Fruit fly (Drosophila melanogaster) whole organism, embryonic: ENCODE data around the gene Ctr1A.

Experiments used
- ATbp ChIP-seq: fragments of 200-800 bp; sonication (Bioruptor generic); optimal IDR thresholded peaks from 2 replicates; lab custom pipeline; 2017; ENCODE audit warnings: missing biosample characterization, mild to moderate bottlenecking, missing genetic modification characterization, missing genetic modification reagents
- B-H2 ChIP-seq: fragments of 200-800 bp; sonication (Bioruptor generic); optimal IDR thresholded peaks from 2 replicates; lab custom pipeline; 2018; ENCODE audit warnings: missing biosample characterization, mild to moderate bottlenecking, missing genetic modification characterization
- BtbVII ChIP-seq: fragments of 200-800 bp; sonication (Bioruptor generic); optimal IDR thresholded peaks from 3 replicates; lab custom pipeline; 2017; ENCODE audit warnings: missing biosample characterization, mild to moderate bottlenecking, missing genetic modification characterization
- CG10147 ChIP-seq: fragments of 200-800 bp; sonication (Bioruptor generic); optimal IDR thresholded peaks from 2 replicates; lab custom pipeline; 2019; ENCODE audit warnings: missing biosample characterization, mild to moderate bottlenecking, missing genetic modification characterization, moderate library complexity
- CG10321 ChIP-seq: fragments of 200-800 bp; sonication (Bioruptor generic); IDR thresholded peaks from 2 replicates; pipeline ENCODE4 v1.3.6; 2022; ENCODE audit warnings: missing biosample characterization, missing genetic modification characterization
- CG11398 ChIP-seq: fragments of 200-800 bp; sonication (Bioruptor generic); optimal IDR thresholded peaks from 2 replicates; lab custom pipeline; 2016; ENCODE audit warnings: missing biosample characterization, missing genetic modification characterization
- CG11456 ChIP-seq: fragments of 200-800 bp; sonication (Bioruptor generic); IDR thresholded peaks from 3 replicates; pipeline ENCODE4 v1.3.6; 2022; ENCODE audit warnings: missing biosample characterization, missing genetic modification characterization
- CG13775 ChIP-seq: fragments of 200-800 bp; sonication (Bioruptor generic); optimal IDR thresholded peaks from 3 replicates; lab custom pipeline; 2017; ENCODE audit warnings: missing biosample characterization, mild to moderate bottlenecking, missing genetic modification characterization
- CG15514 ChIP-seq: fragments of 200-800 bp; sonication (Bioruptor generic); optimal IDR thresholded peaks from 3 replicates; lab custom pipeline; 2017; ENCODE audit warnings: missing biosample characterization, missing genetic modification characterization, mild to moderate bottlenecking, moderate library complexity, missing genetic modification reagents
- CG17385 ChIP-seq: fragments of 200-800 bp; sonication (Bioruptor generic); optimal IDR thresholded peaks from 3 replicates; lab custom pipeline; 2018; ENCODE audit warnings: missing biosample characterization, mild to moderate bottlenecking, missing genetic modification characterization
- CG31224 ChIP-seq: fragments of 200-800 bp; sonication (Bioruptor generic); IDR thresholded peaks from 2 replicates; pipeline ENCODE4 v1.3.6; 2022; ENCODE audit warnings: missing biosample characterization, missing genetic modification characterization
- CG32767 ChIP-seq: fragments of 200-800 bp; sonication (Bioruptor generic); IDR thresholded peaks from 2 replicates; pipeline ENCODE4 v1.3.6; 2022; ENCODE audit warnings: missing biosample characterization, missing genetic modification characterization
- CG33557 ChIP-seq: fragments of 200-800 bp; sonication (Bioruptor generic); optimal IDR thresholded peaks from 2 replicates; lab custom pipeline; 2019; ENCODE audit warnings: missing biosample characterization, mild to moderate bottlenecking, missing genetic modification characterization, moderate library complexity
- CG34422 ChIP-seq: fragments of 200-800 bp; sonication (Bioruptor generic); IDR thresholded peaks from 3 replicates; pipeline ENCODE4 v1.3.6; 2022; ENCODE audit warnings: missing biosample characterization, missing genetic modification characterization
- CG4360 ChIP-seq: fragments of 200-800 bp; sonication (Bioruptor generic); IDR thresholded peaks from 2 replicates; pipeline ENCODE4 v1.3.6; 2022; ENCODE audit warnings: missing biosample characterization, missing genetic modification characterization
- CG4404 ChIP-seq: fragments of 200-800 bp; sonication (Bioruptor generic); IDR thresholded peaks from 2 replicates; pipeline ENCODE4 v1.3.6; 2022; ENCODE audit warnings: missing biosample characterization, missing genetic modification characterization
- CG5245 ChIP-seq: fragments of 200-800 bp; sonication (Bioruptor generic); optimal IDR thresholded peaks from 3 replicates; lab custom pipeline; 2016; ENCODE audit warnings: missing biosample characterization, missing genetic modification characterization
- CG6175 ChIP-seq: fragments of 200-800 bp; sonication (Bioruptor generic); IDR thresholded peaks from 3 replicates; pipeline ENCODE4 v1.3.6; 2022; ENCODE audit warnings: missing biosample characterization, missing genetic modification characterization
- CG6765 ChIP-seq: fragments of 200-800 bp; sonication (Bioruptor generic); optimal IDR thresholded peaks from 3 replicates; lab custom pipeline; 2017; ENCODE audit warnings: missing biosample characterization, mild to moderate bottlenecking, missing genetic modification characterization
- CG8924 ChIP-seq: fragments of 200-800 bp; optimal IDR thresholded peaks from 3 replicates; lab custom pipeline; 2019; ENCODE audit warnings: missing biosample characterization, mild to moderate bottlenecking, missing genetic modification characterization, moderate library complexity
- CG8944 ChIP-seq: fragments of 200-800 bp; sonication (Bioruptor generic); optimal IDR thresholded peaks from 3 replicates; lab custom pipeline; 2016; ENCODE audit warnings: missing biosample characterization, missing genetic modification characterization
- Deaf1 ChIP-seq: fragments of 200-800 bp; optimal IDR thresholded peaks from 3 replicates; lab custom pipeline; 2019; ENCODE audit warnings: missing biosample characterization, mild to moderate bottlenecking, missing genetic modification characterization, moderate library complexity
- Dp ChIP-seq: fragments of 200-800 bp; sonication (Bioruptor generic); optimal IDR thresholded peaks from 2 replicates; lab custom pipeline; 2018; ENCODE audit warnings: missing biosample characterization, mild to moderate bottlenecking, missing genetic modification characterization, moderate library complexity
- Ets65A ChIP-seq: fragments of 200-800 bp; sonication (Bioruptor generic); peaks from one replicate; lab custom pipeline; 2016; ENCODE audit warnings: missing biosample characterization, missing genetic modification characterization
- GATAe ChIP-seq: fragments of 200-800 bp; sonication (Bioruptor generic); conservative IDR thresholded peaks from 2 replicates; pipeline ENCODE4 v1.3.6; 2022; ENCODE audit warnings: missing biosample characterization, missing genetic modification characterization
- H15 ChIP-seq: fragments of 200-800 bp; sonication (Bioruptor generic); IDR thresholded peaks from 3 replicates; pipeline ENCODE4 v1.3.6; 2022; ENCODE audit warnings: missing biosample characterization, missing genetic modification characterization
- Opbp ChIP-seq: fragments of 200-800 bp; sonication (Bioruptor generic); IDR thresholded peaks from 3 replicates; pipeline ENCODE4 v1.3.6; 2022; ENCODE audit warnings: missing biosample characterization, missing genetic modification characterization; ENCODE audit not compliant: partially characterized antibody
- PHDP ChIP-seq: fragments of 200-800 bp; sonication (Bioruptor generic); optimal IDR thresholded peaks from 3 replicates; lab custom pipeline; 2018; ENCODE audit warnings: missing biosample characterization, mild to moderate bottlenecking, missing genetic modification characterization, moderate library complexity
- Trl ChIP-seq, 3 experiments: fragments of >200 bp in 2 of 3; fragments of 200-800 bp in 1 of 3; sonication (Bioruptor generic) in 1 of 3; optimal IDR thresholded peaks; 2 replicates in 1 of 3; 3 replicates in 2 of 3; lab custom pipeline; 2016 to 2017; ENCODE audit warnings: missing biosample characterization in 1 of 3, missing genetic modification characterization in 1 of 3
- abd-A ChIP-seq: fragments of 200-800 bp; sonication (Bioruptor generic); optimal IDR thresholded peaks from 3 replicates; lab custom pipeline; 2019; ENCODE audit warnings: missing biosample characterization, mild to moderate bottlenecking, missing genetic modification characterization, moderate library complexity
- ara ChIP-seq: fragments of 200-800 bp; sonication (Bioruptor generic); IDR thresholded peaks from 2 replicates; pipeline ENCODE4 v1.3.6; 2022; ENCODE audit warnings: missing biosample characterization, missing genetic modification characterization
- az2 ChIP-seq: fragments of 200-800 bp; sonication (Bioruptor generic); optimal IDR thresholded peaks from 3 replicates; lab custom pipeline; 2016; ENCODE audit warnings: missing biosample characterization, missing genetic modification characterization
- br ChIP-seq: fragments of >200 bp; optimal IDR thresholded peaks from 2 replicates; lab custom pipeline; 2017
- crol ChIP-seq: fragments of 200-800 bp; sonication (Bioruptor generic); IDR thresholded peaks from 2 replicates; pipeline ENCODE4 v1.3.6; 2022; ENCODE audit warnings: missing biosample characterization, missing genetic modification characterization
- cwo ChIP-seq: fragments of 200-800 bp; sonication (Bioruptor generic); optimal IDR thresholded peaks from 3 replicates; lab custom pipeline; 2017; ENCODE audit warnings: missing biosample characterization, missing genetic modification characterization, mild to moderate bottlenecking, moderate library complexity, missing genetic modification reagents
- dm ChIP-seq: fragments of 200-800 bp; sonication (Bioruptor generic); optimal IDR thresholded peaks from 3 replicates; lab custom pipeline; 2016; ENCODE audit warnings: missing biosample characterization, missing genetic modification characterization
- dysf ChIP-seq: fragments of 200-800 bp; sonication (Bioruptor generic); IDR thresholded peaks from 3 replicates; pipeline ENCODE4 v1.3.6; 2022; ENCODE audit warnings: missing biosample characterization, missing genetic modification characterization
- eve ChIP-seq, 2 experiments: fragments of >200 bp; optimal IDR thresholded peaks; 2 replicates each; lab custom pipeline; 2017; ENCODE audit warnings: missing biosample characterization in 2 of 2, missing genetic modification characterization in 2 of 2
- ewg ChIP-seq: fragments of 200-800 bp; sonication (Bioruptor generic); optimal IDR thresholded peaks from 3 replicates; lab custom pipeline; 2017; ENCODE audit warnings: mild to moderate bottlenecking, missing biosample characterization, missing genetic modification reagents, missing genetic modification characterization
- exex ChIP-seq: fragments of 200-800 bp; sonication (Bioruptor generic); optimal IDR thresholded peaks from 4 replicates; lab custom pipeline; 2018; ENCODE audit warnings: missing biosample characterization, mild to moderate bottlenecking, missing genetic modification characterization, moderate library complexity
- fd96Cb ChIP-seq: fragments of 200-800 bp; sonication (Bioruptor generic); optimal IDR thresholded peaks from 2 replicates; lab custom pipeline; 2018; ENCODE audit warnings: missing biosample characterization, mild to moderate bottlenecking, missing genetic modification characterization, moderate library complexity
- kah ChIP-seq: fragments of 200-800 bp; sonication (Bioruptor generic); optimal IDR thresholded peaks from 2 replicates; lab custom pipeline; 2018; ENCODE audit warnings: missing biosample characterization, mild to moderate bottlenecking, missing genetic modification characterization
- klu ChIP-seq: fragments of 200-800 bp; sonication (Bioruptor generic); IDR thresholded peaks from 2 replicates; pipeline ENCODE4 v1.3.6; 2022; ENCODE audit warnings: missing biosample characterization, missing genetic modification characterization
- peb ChIP-seq: fragments of 200-800 bp; sonication (Bioruptor generic); IDR thresholded peaks from 2 replicates; pipeline ENCODE4 v1.3.6; 2022; ENCODE audit warnings: missing biosample characterization, missing genetic modification characterization
- sqz ChIP-seq: fragments of 200-800 bp; sonication (Bioruptor generic); optimal IDR thresholded peaks from 3 replicates; lab custom pipeline; 2018; ENCODE audit warnings: missing biosample characterization, mild to moderate bottlenecking, missing genetic modification characterization
- sug ChIP-seq: fragments of 200-800 bp; optimal IDR thresholded peaks from 2 replicates; lab custom pipeline; 2019; ENCODE audit warnings: missing biosample characterization, mild to moderate bottlenecking, missing genetic modification characterization, moderate library complexity
- unc-4 ChIP-seq: fragments of 200-800 bp; sonication (Bioruptor generic); IDR thresholded peaks from 2 replicates; pipeline ENCODE4 v1.3.6; 2022; ENCODE audit warnings: missing biosample characterization, missing genetic modification characterization; ENCODE audit not compliant: partially characterized antibody
- yki ChIP-seq: fragments of >200 bp; optimal IDR thresholded peaks from 3 replicates; lab custom pipeline; 2018

The Ctr1A gene

DNA sequence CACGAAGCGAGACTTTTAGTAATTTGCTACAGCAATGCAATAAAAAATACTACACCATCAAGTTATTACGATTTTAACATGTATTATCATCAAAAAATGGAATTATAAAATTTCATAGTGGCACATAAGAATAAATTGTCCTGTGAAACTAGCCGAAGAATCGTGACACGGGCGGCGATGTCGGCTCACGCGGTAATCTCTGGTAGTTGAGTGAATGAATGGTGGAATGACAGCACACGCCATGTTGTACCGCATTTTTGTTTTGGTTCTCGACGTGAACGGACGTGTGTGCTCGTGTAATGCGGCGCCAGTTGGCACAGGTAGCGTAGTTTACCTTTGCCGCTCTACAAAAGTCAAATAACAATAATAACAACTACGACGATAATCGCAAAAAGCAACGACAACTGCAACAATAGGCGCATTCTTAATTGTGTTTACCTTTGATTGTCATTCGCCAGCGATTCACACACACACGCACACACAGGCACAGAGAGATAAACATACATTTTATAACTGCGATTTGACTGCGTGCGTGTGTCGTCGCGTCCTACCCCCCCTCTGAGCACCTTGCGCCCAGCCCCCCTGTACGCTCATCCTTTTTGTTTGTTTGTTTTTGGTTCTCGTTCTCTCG, 37.9 kb downstream of the Ctr1A start, which contains the start of gene CG14441 (continued):
- TF ChIP-seq klu (no peak), CG33557 (GFP tag; lab: Kevin White, UChicago) (peak; percentile 39), CG11456 (GFP tag; lab: Robert Waterston, UW) (no peak), sqz (GFP tag; lab: Kevin White, UChicago) (peak; percentile 30), PHDP (tag; lab: Kevin White, UChicago) (peak; percentile 67)

DNA sequence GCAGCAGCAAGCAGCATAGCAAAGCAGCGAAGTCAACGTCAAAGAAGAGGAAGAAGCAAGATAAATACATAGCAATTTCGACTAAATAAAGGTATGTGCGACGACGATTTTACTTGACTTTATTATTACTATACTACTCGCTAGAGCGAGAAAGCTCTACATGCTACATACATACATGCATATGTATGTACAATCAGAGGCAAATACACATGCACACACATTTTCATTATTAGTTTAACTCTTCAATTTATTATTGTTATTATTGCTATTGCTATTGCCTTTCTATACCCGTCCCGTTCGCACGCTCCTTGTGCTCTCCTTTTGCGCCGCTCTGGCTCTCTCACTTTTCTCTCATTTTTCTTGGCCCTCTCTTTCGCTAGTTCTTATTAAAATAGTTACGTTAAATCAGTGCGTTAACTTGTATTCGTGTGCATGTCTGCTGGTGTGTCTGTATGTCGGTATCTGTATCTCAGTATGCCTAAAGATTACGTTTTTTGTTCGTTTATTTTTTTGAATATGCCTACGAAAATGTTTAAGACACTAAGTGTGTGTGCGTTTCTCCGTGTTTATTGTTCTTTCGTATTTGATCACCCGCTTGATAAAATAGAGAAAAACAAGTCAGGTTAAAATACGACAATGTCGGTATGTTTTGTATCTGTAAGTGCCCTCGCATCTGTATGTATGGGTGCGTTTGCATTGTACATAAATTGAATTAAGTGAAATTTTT, 39.0 kb downstream of the Ctr1A start:
- TF ChIP-seq GATAe (GFP tag; lab: Robert Waterston, UW) (no peak; the same call in 1 of the 2 replicates), Opbp (GFP tag; lab: Robert Waterston, UW) (no peak), abd-A (tag; lab: Kevin White, UChicago) (peak; percentile 59), CG4404 (GFP tag; lab: Robert Waterston, UW) (no peak), Ets65A (GFP tag; lab: Kevin White, UChicago) (no peak), fd96Cb (tag; lab: Kevin White, UChicago) (no peak), CG8924 (tag; lab: Kevin White, UChicago) (peak; percentile 71), crol (GFP tag; lab: Robert Waterston, UW) (no peak), CG10147 (GFP tag; lab: Kevin White, UChicago) (no peak), CG10321 (GFP tag; lab: Robert Waterston, UW) (peak; percentile 52; the same call in 1 of the 2 replicates), dm (GFP tag; lab: Kevin White, UChicago) (no peak), CG5245 (GFP tag; lab: Kevin White, UChicago) (no peak), CG6765 (no peak), eve (GFP tag; optimal IDR thresholded peaks at IDR 0.05; lab: Kevin White, UChicago) (peak in 1 of 2 experiments; percentile 24), B-H2 (GFP tag; lab: Kevin White, UChicago) (no peak), CG13775 (GFP tag; lab: Kevin White, UChicago) (no peak), CG11398 (GFP tag; lab: Kevin White, UChicago) (no peak), CG4360 (no peak), CG8944 (no peak), CG17385 (GFP tag; lab: Kevin White, UChicago) (peak; percentile 86), H15 (GFP tag; lab: Robert Waterston, UW) (no peak), exex (tag; lab: Kevin White, UChicago) (peak; percentile 81), cwo (peak; percentile 12), unc-4 (GFP tag; lab: Robert Waterston, UW) (no peak), CG6175 (GFP tag; lab: Robert Waterston, UW) (no peak), CG15514 (GFP tag; lab: Kevin White, UChicago) (no peak), peb (GFP tag; lab: Robert Waterston, UW) (no peak), sug (tag; lab: Kevin White, UChicago) (peak; percentile 2), CG31224 (no peak), ewg (GFP tag; lab: Kevin White, UChicago) (no peak), az2 (no peak), ATbp (GFP tag; lab: Kevin White, UChicago) (peak; percentile 4), CG32767 (GFP tag; lab: Robert Waterston, UW) (no peak), Dp (GFP tag; lab: Kevin White, UChicago) (no peak), kah (GFP tag; lab: Kevin White, UChicago) (no peak), BtbVII (GFP tag; lab: Kevin White, UChicago) (peak; percentile 24), yki (lab: Kevin White, UChicago) (peak; percentile 37), br (no peak), ara (GFP tag; lab: Robert Waterston, UW) (no peak), Trl (optimal IDR thresholded peaks at IDR 0.05; lab: Kevin White, UChicago) (peak; percentile 79 to 93), Trl (GFP tag; optimal IDR thresholded peaks at IDR 0.05; lab: Kevin White, UChicago) (no peak), CG34422 (GFP tag; lab: Robert Waterston, UW) (no peak; the same call in 2 of the 3 replicates), Deaf1 (tag; lab: Kevin White, UChicago) (peak; percentile 24), dysf (GFP tag; lab: Robert Waterston, UW) (no peak)
